Fruit fly (Drosophila melanogaster) whole organism, pupa: Measurements from ENCODE around the gene ssp.

Experiments
- CG10348 ChIP-seq: fragments of 200-800 bp; sonication (Bioruptor generic); IDR thresholded peaks from 2 replicates; pipeline ENCODE4 v1.3.6; 2022; ENCODE audit warnings: missing biosample characterization, missing genetic modification characterization
- CG12605 ChIP-seq: fragments of 200-800 bp; sonication (Bioruptor generic); IDR thresholded peaks from 2 replicates; pipeline ENCODE4 v1.3.6; 2022; ENCODE audit warnings: missing biosample characterization, missing genetic modification characterization
- CG13204 ChIP-seq: fragments of 200-800 bp; sonication (Bioruptor generic); optimal IDR thresholded peaks from 2 replicates; lab custom pipeline; 2018; ENCODE audit warnings: missing biosample characterization, mild to moderate bottlenecking, missing genetic modification characterization, moderate library complexity
- CG14655 ChIP-seq: fragments of 200-800 bp; sonication (Bioruptor generic); optimal IDR thresholded peaks from 3 replicates; lab custom pipeline; 2017; ENCODE audit warnings: mild to moderate bottlenecking, missing biosample characterization, missing genetic modification reagents, missing genetic modification characterization
- CG15710 ChIP-seq: fragments of 200-800 bp; sonication (Bioruptor generic); optimal IDR thresholded peaks from 2 replicates; lab custom pipeline; 2018; ENCODE audit warnings: missing biosample characterization, mild to moderate bottlenecking, missing genetic modification characterization, moderate library complexity
- CG17806 ChIP-seq: fragments of 200-800 bp; sonication (Bioruptor generic); optimal IDR thresholded peaks from 2 replicates; lab custom pipeline; 2018; ENCODE audit warnings: missing biosample characterization, mild to moderate bottlenecking, missing genetic modification characterization, moderate library complexity
- CG32121 ChIP-seq: fragments of 200-800 bp; sonication (Bioruptor generic); IDR thresholded peaks from 2 replicates; pipeline ENCODE4 v1.3.6; 2022; ENCODE audit warnings: missing biosample characterization, missing genetic modification characterization
- CG34367 ChIP-seq: fragments of 200-800 bp; sonication (Bioruptor generic); optimal IDR thresholded peaks from 2 replicates; lab custom pipeline; 2018; ENCODE audit warnings: missing biosample characterization, mild to moderate bottlenecking, missing genetic modification characterization
- CG4496 ChIP-seq: fragments of 200-800 bp; sonication (Bioruptor generic); IDR thresholded peaks from 3 replicates; pipeline ENCODE4 v1.3.6; 2022; ENCODE audit warnings: missing biosample characterization, missing genetic modification characterization
- CG8159 ChIP-seq: fragments of 200-800 bp; sonication (Bioruptor generic); optimal IDR thresholded peaks from 3 replicates; lab custom pipeline; 2018; ENCODE audit warnings: missing biosample characterization, mild to moderate bottlenecking, missing genetic modification characterization, moderate library complexity
- CG8301 ChIP-seq: fragments of 200-800 bp; sonication (Bioruptor generic); optimal IDR thresholded peaks from 2 replicates; lab custom pipeline; 2018; ENCODE audit warnings: missing biosample characterization, mild to moderate bottlenecking, missing genetic modification characterization
- CG9948 ChIP-seq: fragments of 200-800 bp; sonication (Bioruptor generic); optimal IDR thresholded peaks from 2 replicates; lab custom pipeline; 2018; ENCODE audit warnings: missing biosample characterization, mild to moderate bottlenecking, missing genetic modification characterization, moderate library complexity
- D1 ChIP-seq: fragments of 200-800 bp; sonication (Bioruptor generic); optimal IDR thresholded peaks from 2 replicates; lab custom pipeline; 2018; ENCODE audit warnings: missing biosample characterization, mild to moderate bottlenecking, missing genetic modification characterization, moderate library complexity
- EcR ChIP-seq: fragments of 200-800 bp; sonication (Bioruptor generic); optimal IDR thresholded peaks from 3 replicates; lab custom pipeline; 2019; ENCODE audit warnings: missing biosample characterization, missing genetic modification characterization, mild to moderate bottlenecking, moderate library complexity, missing genetic modification reagents
- Ets98B ChIP-seq: fragments of 200-800 bp; sonication (Bioruptor generic); IDR thresholded peaks from 2 replicates; pipeline ENCODE4 v1.3.6; 2022; ENCODE audit warnings: missing biosample characterization, missing genetic modification characterization
- Pif1A ChIP-seq: fragments of 200-800 bp; sonication (Bioruptor generic); optimal IDR thresholded peaks from 3 replicates; lab custom pipeline; 2016; ENCODE audit warnings: missing biosample characterization, missing genetic modification characterization
- Pif1B ChIP-seq: fragments of 200-800 bp; sonication (Bioruptor generic); optimal IDR thresholded peaks from 3 replicates; lab custom pipeline; 2016; ENCODE audit warnings: missing biosample characterization, missing genetic modification characterization
- Snoo ChIP-seq: fragments of 200-800 bp; sonication (Bioruptor generic); optimal IDR thresholded peaks from 3 replicates; lab custom pipeline; 2017; ENCODE audit warnings: missing biosample characterization, mild to moderate bottlenecking, missing genetic modification characterization, inconsistent platforms
- fd96Ca ChIP-seq: fragments of 200-800 bp; sonication (Bioruptor generic); IDR thresholded peaks from 3 replicates; pipeline ENCODE4 v1.3.6; 2022; ENCODE audit warnings: missing biosample characterization, missing genetic modification characterization
- gl ChIP-seq: fragments of 200-800 bp; sonication (Bioruptor generic); optimal IDR thresholded peaks from 2 replicates; lab custom pipeline; 2018; ENCODE audit warnings: missing biosample characterization, mild to moderate bottlenecking, missing genetic modification characterization
- rn ChIP-seq: fragments of 200-800 bp; sonication (Bioruptor generic); IDR thresholded peaks from 2 replicates; pipeline ENCODE4 v1.3.6; 2022; ENCODE audit warnings: missing biosample characterization, missing genetic modification characterization

The ssp gene

DNA sequence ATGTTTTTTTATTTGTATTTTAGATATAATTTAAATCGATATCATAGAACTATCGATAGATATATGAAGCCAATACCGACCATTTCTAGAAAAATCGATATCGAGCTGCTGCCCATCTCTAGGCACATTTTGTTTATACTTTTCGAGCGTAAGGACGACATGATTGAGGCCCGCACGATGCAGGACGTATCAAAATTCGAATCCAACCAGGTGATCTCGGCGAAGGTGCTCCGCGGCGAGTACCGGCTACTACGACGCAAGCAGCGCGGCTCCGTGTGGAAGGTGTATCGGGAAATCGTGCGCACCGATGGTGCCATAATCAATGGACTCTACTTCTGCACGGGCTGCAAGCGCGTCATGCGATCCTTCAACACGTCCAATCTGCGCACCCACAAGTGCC, at the start of gene ssp:
Gene ssp, plus strand, starts transcription at position 102 of the 400 bp plus-strand sequence.
- TF ChIP-seq CG14655 (GFP tag; lab: Kevin White, UChicago) (no peak), CG13204 (no peak), Ets98B (GFP tag; lab: Robert Waterston, UW) (no peak), CG10348 (no peak), rn (GFP tag; lab: Robert Waterston, UW) (no peak), Pif1A (no peak), CG12605 (no peak), CG8159 (tag; lab: Kevin White, UChicago) (no peak), CG32121 (GFP tag; lab: Robert Waterston, UW) (no peak), gl (tag; lab: Kevin White, UChicago) (no peak), CG9948 (tag; lab: Kevin White, UChicago) (no peak), D1 (tag; lab: Kevin White, UChicago) (no peak)

DNA sequence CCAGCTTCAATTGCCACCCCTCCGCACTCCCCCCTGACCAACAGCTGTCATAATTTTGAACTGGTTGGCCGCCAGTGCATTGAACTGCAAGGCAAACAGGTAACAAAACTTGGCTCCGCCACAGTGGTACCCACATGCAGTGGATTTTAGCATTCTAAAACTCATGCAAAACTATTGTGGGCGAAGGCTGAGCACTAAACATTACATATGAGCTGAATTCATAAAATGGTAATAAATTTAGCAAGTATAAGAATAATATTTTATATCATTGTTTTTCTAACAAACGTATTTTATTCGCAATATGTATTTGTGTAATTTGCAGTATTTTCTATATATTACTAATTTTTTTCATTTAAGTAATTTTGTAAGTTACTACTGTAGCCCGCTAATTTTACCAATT, 45.7 kb upstream of the ssp start:
- TF ChIP-seq CG12605 (peak; percentile 54), CG10348 (0 out of 2 replicates have a peak, but pooled peaks have one; percentile 25), CG13204 (no peak), CG17806 (tag; lab: Kevin White, UChicago) (no peak), Pif1B (GFP tag; lab: Kevin White, UChicago) (peak; percentile 41), CG8159 (tag; lab: Kevin White, UChicago) (no peak), EcR (GFP tag; lab: Kevin White, UChicago) (peak; percentile 50), CG15710 (tag; lab: Kevin White, UChicago) (no peak), CG34367 (tag; lab: Kevin White, UChicago) (no peak), CG32121 (GFP tag; lab: Robert Waterston, UW) (peak; percentile 75), fd96Ca (GFP tag; lab: Robert Waterston, UW) (peak; percentile 63; the same call in 2 of the 3 replicates), D1 (tag; lab: Kevin White, UChicago) (no peak), CG4496 (GFP tag; lab: Robert Waterston, UW) (peak; percentile 51), Pif1A (peak; percentile 46), CG14655 (GFP tag; lab: Kevin White, UChicago) (peak; percentile 86), gl (tag; lab: Kevin White, UChicago) (no peak), CG8301 (tag; lab: Kevin White, UChicago) (peak; percentile 67), Snoo (tag; lab: Kevin White, UChicago) (no peak), rn (GFP tag; lab: Robert Waterston, UW) (no peak), CG9948 (tag; lab: Kevin White, UChicago) (no peak), Ets98B (GFP tag; lab: Robert Waterston, UW) (peak; percentile 32)

DNA sequence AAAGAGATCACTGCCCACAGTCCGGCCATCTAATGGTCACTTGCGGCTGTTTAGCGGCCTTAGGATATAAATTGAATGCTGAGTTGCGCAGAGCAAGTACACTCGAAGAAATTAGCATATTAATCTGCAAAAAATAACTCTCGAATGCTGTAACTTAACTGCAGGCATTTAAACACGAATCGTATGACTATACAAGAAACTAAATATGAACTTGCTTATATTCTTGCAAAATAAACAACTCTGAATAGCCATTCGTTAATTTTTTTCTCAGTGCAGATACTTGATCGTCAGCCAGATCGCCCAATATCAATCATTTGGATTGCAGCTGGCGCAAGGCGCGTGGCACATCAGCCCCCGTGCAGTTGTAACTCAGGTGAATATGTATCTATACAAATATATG, 45.0 kb upstream of the ssp start:
- TF ChIP-seq CG14655 (GFP tag; lab: Kevin White, UChicago) (peak; percentile 80), CG10348 (no peak), CG15710 (tag; lab: Kevin White, UChicago) (no peak), Snoo (tag; lab: Kevin White, UChicago) (no peak), CG32121 (GFP tag; lab: Robert Waterston, UW) (peak; percentile 72), CG8301 (tag; lab: Kevin White, UChicago) (peak; percentile 78), Ets98B (GFP tag; lab: Robert Waterston, UW) (peak; percentile 75), CG17806 (tag; lab: Kevin White, UChicago) (peak; percentile 1), Pif1A (peak; percentile 46), CG4496 (GFP tag; lab: Robert Waterston, UW) (peak; percentile 69; the same call in 2 of the 3 replicates), CG9948 (tag; lab: Kevin White, UChicago) (peak; percentile 4), CG12605 (peak; percentile 71), CG8159 (tag; lab: Kevin White, UChicago) (no peak), Pif1B (GFP tag; lab: Kevin White, UChicago) (peak; percentile 30), fd96Ca (GFP tag; lab: Robert Waterston, UW) (peak; percentile 79), gl (tag; lab: Kevin White, UChicago) (no peak), D1 (tag; lab: Kevin White, UChicago) (no peak)

DNA sequence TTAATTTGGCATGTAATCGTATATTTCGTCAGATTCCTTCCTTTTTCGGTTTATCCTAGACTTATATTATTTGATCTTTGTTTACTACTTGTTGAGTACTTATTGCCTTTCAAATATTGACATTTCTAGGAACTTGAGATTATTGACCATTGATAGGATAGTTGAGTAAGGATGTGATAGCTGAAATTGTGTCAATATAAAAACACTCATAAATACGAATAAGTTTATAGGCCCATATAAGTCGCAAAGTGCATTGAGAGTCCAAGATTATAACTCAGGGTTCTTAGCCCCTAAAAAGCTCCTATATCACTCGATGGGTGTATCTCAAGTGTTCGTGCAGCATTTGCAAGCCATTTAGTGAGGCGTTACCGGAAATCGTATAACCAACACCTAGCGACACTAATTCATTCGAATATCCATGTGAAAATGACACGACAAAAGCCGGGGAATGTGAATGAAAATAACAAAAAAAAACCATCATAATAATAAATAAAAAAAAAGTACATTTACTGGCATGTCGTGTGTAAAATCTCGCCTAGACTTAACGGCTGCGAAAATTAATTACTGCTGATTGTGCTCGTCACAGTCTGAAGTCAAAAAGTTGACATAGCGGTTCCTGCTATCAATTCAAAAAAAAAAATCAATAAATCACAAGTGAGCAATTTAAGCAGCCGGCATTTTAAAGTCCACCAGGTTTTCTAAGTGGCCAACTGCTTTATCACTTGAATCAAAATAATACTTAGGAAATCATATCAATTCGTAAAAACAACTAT, 44.0 kb upstream of the ssp start:
- TF ChIP-seq Snoo (tag; lab: Kevin White, UChicago) (no peak), CG32121 (GFP tag; lab: Robert Waterston, UW) (no peak), CG9948 (tag; lab: Kevin White, UChicago) (no peak), CG14655 (GFP tag; lab: Kevin White, UChicago) (no peak), rn (GFP tag; lab: Robert Waterston, UW) (no peak), EcR (GFP tag; lab: Kevin White, UChicago) (no peak), CG13204 (no peak), CG8159 (tag; lab: Kevin White, UChicago) (no peak), CG4496 (GFP tag; lab: Robert Waterston, UW) (no peak), Ets98B (GFP tag; lab: Robert Waterston, UW) (no peak), Pif1A (no peak), CG12605 (no peak), CG15710 (tag; lab: Kevin White, UChicago) (no peak), CG34367 (tag; lab: Kevin White, UChicago) (no peak)

DNA sequence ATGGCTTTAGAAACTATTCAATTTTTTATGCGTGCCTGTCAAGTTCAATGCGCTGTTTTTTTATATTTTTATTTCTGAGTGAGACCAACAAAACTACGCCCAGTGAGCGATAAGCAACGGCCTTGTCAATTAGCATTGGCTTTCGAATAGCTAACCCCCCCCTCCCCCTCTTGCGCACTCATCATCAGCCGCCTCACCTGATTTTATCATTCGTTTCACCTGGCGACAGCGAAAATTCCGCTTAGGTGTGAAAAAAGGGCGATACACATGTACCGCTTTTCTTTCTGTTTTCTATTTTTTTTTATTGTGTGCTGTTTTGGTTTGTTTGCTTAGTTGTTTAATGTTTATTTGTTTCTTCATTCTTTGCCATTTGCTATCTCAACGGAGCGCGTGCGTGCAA, 43.1 kb upstream of the ssp start:
- TF ChIP-seq EcR (GFP tag; lab: Kevin White, UChicago) (no peak), CG8301 (tag; lab: Kevin White, UChicago) (no peak), D1 (tag; lab: Kevin White, UChicago) (no peak), CG32121 (GFP tag; lab: Robert Waterston, UW) (no peak), CG13204 (no peak), CG15710 (tag; lab: Kevin White, UChicago) (no peak), fd96Ca (GFP tag; lab: Robert Waterston, UW) (no peak), CG14655 (GFP tag; lab: Kevin White, UChicago) (no peak), CG9948 (tag; lab: Kevin White, UChicago) (no peak), CG4496 (GFP tag; lab: Robert Waterston, UW) (no peak), gl (tag; lab: Kevin White, UChicago) (no peak), Snoo (tag; lab: Kevin White, UChicago) (no peak), Pif1B (GFP tag; lab: Kevin White, UChicago) (no peak), CG17806 (tag; lab: Kevin White, UChicago) (no peak), Ets98B (GFP tag; lab: Robert Waterston, UW) (no peak), CG34367 (tag; lab: Kevin White, UChicago) (no peak), rn (GFP tag; lab: Robert Waterston, UW) (no peak), CG8159 (tag; lab: Kevin White, UChicago) (no peak)
